Worm (Caenorhabditis elegans): ENCODE results near the gene Y97E10AR.1.

The Y97E10AR.1 gene

DNA sequence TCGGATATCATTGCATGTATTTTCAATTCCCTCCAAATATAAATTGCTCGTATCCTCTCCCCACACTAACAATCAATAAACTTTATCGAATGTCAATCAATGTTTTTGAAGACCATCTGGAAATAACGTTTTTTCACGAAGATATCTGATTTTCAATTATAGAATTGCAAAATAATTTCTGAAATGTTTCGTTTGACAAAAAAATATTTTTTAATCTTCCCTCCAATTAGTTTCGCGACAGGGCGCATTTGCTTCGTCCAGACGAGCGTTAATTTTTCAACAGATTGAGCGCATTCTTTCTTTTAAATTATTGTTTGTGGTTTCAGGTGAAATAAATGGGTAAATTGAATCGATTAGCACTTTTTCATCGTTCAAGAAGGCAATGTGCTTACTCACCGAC is 29.9 kb downstream of the Y97E10AR.1 start, which contains the start of gene vars-1 (continued):
- TF ChIP-seq D2030.7 (GFP tag; IDR thresholded peaks at IDR 0.05) (0 out of 2 replicates have a peak, but pooled peaks have one; percentile 28), tlf-1 (GFP tag; optimal IDR thresholded peaks at IDR 0.05) (peak; percentile 51), ceh-40 (GFP tag; IDR thresholded peaks at IDR 0.05) (no peak), efl-1 (GFP tag; optimal IDR thresholded peaks at IDR 0.05) (peak; percentile 69), attf-6 (GFP tag; IDR thresholded peaks at IDR 0.05) (peak; percentile 56; the same call in 1 of the 2 replicates), snpc-1.1 (tag; optimal IDR thresholded peaks at IDR 0.05; ENCODE audit: insufficient read depth) (peak; percentile 43), madf-3 (GFP tag; IDR thresholded peaks at IDR 0.05) (0 out of 2 replicates have a peak, but pooled peaks have one; percentile 3), repo-1 (tag; optimal IDR thresholded peaks at IDR 0.05) (no peak), F33H1.4 (GFP tag; IDR thresholded peaks at IDR 0.05) (peak; percentile 35; the same call in 1 of the 2 replicates), ceh-27 (GFP tag; optimal IDR thresholded peaks at IDR 0.05) (no peak)

DNA sequence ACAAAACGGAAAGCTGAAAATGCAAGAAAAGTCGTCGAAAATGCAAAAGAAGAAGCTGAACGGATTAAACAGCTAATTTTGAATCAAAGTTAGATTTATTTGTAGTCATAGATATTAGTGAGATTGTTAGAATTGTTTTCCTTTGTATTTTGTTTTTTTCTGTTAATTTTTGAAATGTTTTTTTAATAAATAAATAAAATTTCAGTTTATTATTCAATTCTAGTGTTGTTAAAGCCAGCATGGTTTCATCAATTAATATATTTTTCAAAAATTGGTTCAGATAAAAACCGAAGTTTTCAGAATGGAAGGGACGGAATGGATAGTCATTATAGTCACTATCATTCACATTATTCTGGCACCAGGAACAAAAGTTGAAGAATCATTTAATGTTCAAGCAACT is 33.5 kb downstream of the Y97E10AR.1 start, which contains the start of gene algn-12:
Gene algn-12 (plus strand): TSS at position 301 of the 400 bp plus-strand sequence.
- TF ChIP-seq lin-35 (GFP tag; optimal IDR thresholded peaks at IDR 0.05), result no peak
- TF ChIP-seq lin-40 (tag; optimal IDR thresholded peaks at IDR 0.05), result no peak
- TF ChIP-seq sea-2 (GFP tag; IDR thresholded peaks at IDR 0.05), result no peak
- no peak for TF ChIP-seq D2030.7 (GFP tag; IDR thresholded peaks at IDR 0.05)
- no peak for TF ChIP-seq F57A8.1 (GFP tag; optimal IDR thresholded peaks at IDR 0.05)
- TF ChIP-seq ztf-25 (GFP tag; IDR thresholded peaks at IDR 0.05), result no peak
- TF ChIP-seq F37B4.10 (GFP tag; IDR thresholded peaks at IDR 0.05), result no peak
- no peak for TF ChIP-seq dpff-1 (tag; optimal IDR thresholded peaks at IDR 0.05)
- TF ChIP-seq Y67H2A.10 (GFP tag; conservative IDR thresholded peaks at IDR 0.05), result no peak
- TF ChIP-seq Y79H2A.3 (GFP tag; conservative IDR thresholded peaks at IDR 0.05), result no peak
- no peak for TF ChIP-seq chd-7 (tag; optimal IDR thresholded peaks at IDR 0.05)
- no peak for TF ChIP-seq repo-1 (tag; optimal IDR thresholded peaks at IDR 0.05)
- TF ChIP-seq Y95B8A.8 (GFP tag; IDR thresholded peaks at IDR 0.05), result no peak
- no peak for TF ChIP-seq F22D6.2 (tag; optimal IDR thresholded peaks at IDR 0.05)
- no peak for TF ChIP-seq snpc-1.3 (tag; optimal IDR thresholded peaks at IDR 0.05; ENCODE audit: insufficient read depth)
- TF ChIP-seq F52B5.7 (tag; optimal IDR thresholded peaks at IDR 0.05), result no peak
- TF ChIP-seq K12H6.12 (tag; optimal IDR thresholded peaks at IDR 0.05), result no peak

ce11 chrV:8035947-8036346 is 34.7 kb downstream of the Y97E10AR.1 start, which contains the start of gene ZC513.14:
Gene ZC513.14, minus strand, starts transcription at chrV:8036047.
- TF ChIP-seq cebp-1 (GFP tag; IDR thresholded peaks at IDR 0.05) (no peak), cebp-1 (tag; optimal IDR thresholded peaks at IDR 0.05) (no peak), ceh-40 (GFP tag; IDR thresholded peaks at IDR 0.05) (no peak), zfh-2 (GFP tag; conservative IDR thresholded peaks at IDR 0.05) (no peak), ztf-28 (GFP tag; IDR thresholded peaks at IDR 0.05) (no peak)

- TF ChIP-seq ceh-58 (GFP tag; IDR thresholded peaks at IDR 0.05), result no peak
- TF ChIP-seq hrde-1 (tag; optimal IDR thresholded peaks at IDR 0.05; ENCODE audit: borderline replicate concordance), result no peak
- no peak for TF ChIP-seq madf-3 (GFP tag; IDR thresholded peaks at IDR 0.05)
- no peak for TF ChIP-seq C17E4.6 (GFP tag; IDR thresholded peaks at IDR 0.05)
- no peak for TF ChIP-seq tbx-9 (tag; optimal IDR thresholded peaks at IDR 0.05; ENCODE audit: borderline replicate concordance)
- peak; percentile 1 for TF ChIP-seq lin-40 (tag; optimal IDR thresholded peaks at IDR 0.05)
- no peak for TF ChIP-seq ztf-3 (GFP tag; optimal IDR thresholded peaks at IDR 0.05)
- TF ChIP-seq dox-1 (GFP tag; IDR thresholded peaks at IDR 0.05), result 0 out of 2 replicates have a peak, but pooled peaks have one; percentile 5
- no peak for TF ChIP-seq snpc-3.4 (tag; optimal IDR thresholded peaks at IDR 0.05)
- no peak for TF ChIP-seq hsf-1 (GFP tag; IDR thresholded peaks at IDR 0.05)
- no peak for TF ChIP-seq F10E7.11 (tag; optimal IDR thresholded peaks at IDR 0.05)
- TF ChIP-seq cebp-2 (GFP tag; IDR thresholded peaks at IDR 0.05), result no peak
- no peak for TF ChIP-seq Y79H2A.3 (GFP tag; conservative IDR thresholded peaks at IDR 0.05)
- no peak for TF ChIP-seq ZK185.1 (tag; optimal IDR thresholded peaks at IDR 0.05; ENCODE audit: poor library complexity, severe bottlenecking)
- TF ChIP-seq ccch-3 (GFP tag; optimal IDR thresholded peaks at IDR 0.05), result no peak
- no peak for TF ChIP-seq F57A8.1 (GFP tag; optimal IDR thresholded peaks at IDR 0.05)
- peak; percentile 68; the same call in 1 of the 2 replicates for TF ChIP-seq K11D2.4 (GFP tag; IDR thresholded peaks at IDR 0.05)
- TF ChIP-seq lin-54 (GFP tag; optimal IDR thresholded peaks at IDR 0.05), result no peak
Observed at ce11 chrV:8039085-8039525, 37.8 kb downstream of the Y97E10AR.1 start.

Data from whole organism, young adult.